Worm (Caenorhabditis elegans): ENCODE data around the gene M05D6.8.

- TF ChIP-seq flt-1 (GFP tag; IDR thresholded peaks at IDR 0.05) (no peak), ztf-29 (GFP tag; IDR thresholded peaks at IDR 0.05) (no peak)
Observed at ce11 chrII:8435005-8435404, 36.0 kb downstream of the M05D6.8 start, which contains the start of gene acp-4.
